Worm (Caenorhabditis elegans) whole organism, mixed stage, embryonic: ENCODE results near the gene C27B7.2.

ENCODE experiments used
- M03D4.4 ChIP-seq: sonication (generic microtip); optimal IDR thresholded peaks from 2 replicates; lab custom pipeline; 2017; ENCODE audit warnings: mild to moderate bottlenecking, missing genetic modification characterization, missing compliant biosample characterization
- bed-3 ChIP-seq: fragments of 200-800 bp; sonication (Bioruptor generic); optimal IDR thresholded peaks from 3 replicates; lab custom pipeline; 2018; ENCODE audit warnings: mild to moderate bottlenecking, missing genetic modification characterization, moderate library complexity, missing compliant biosample characterization
- ceh-39 ChIP-seq: fragments of 150-350 bp; optimal IDR thresholded peaks from 2 replicates; lab custom pipeline; 2014; ENCODE audit warnings: missing biosample characterization, missing genetic modification characterization
- ceh-43 ChIP-seq: fragments of 200-800 bp; sonication (Bioruptor generic); optimal IDR thresholded peaks from 2 replicates; lab custom pipeline; 2018; ENCODE audit warnings: mild to moderate bottlenecking, missing genetic modification characterization, moderate library complexity, missing compliant biosample characterization
- ceh-83 ChIP-seq: fragments of 200-800 bp; sonication (Bioruptor generic); optimal IDR thresholded peaks from 2 replicates; lab custom pipeline; 2018; ENCODE audit warnings: mild to moderate bottlenecking, missing genetic modification characterization, missing compliant biosample characterization
- ces-1 ChIP-seq: fragments of 150-350 bp; optimal IDR thresholded peaks from 2 replicates; lab custom pipeline; 2014; ENCODE audit warnings: missing biosample characterization, missing genetic modification reagents, missing genetic modification characterization
- cnd-1 ChIP-seq: fragments of 200-800 bp; sonication (Bioruptor generic); optimal IDR thresholded peaks from 2 replicates; lab custom pipeline; 2018; ENCODE audit warnings: mild to moderate bottlenecking, missing genetic modification characterization, missing compliant biosample characterization
- elt-1 ChIP-seq: sonication (generic microtip); optimal IDR thresholded peaks from 2 replicates; lab custom pipeline; 2017; ENCODE audit warnings: missing genetic modification characterization, mild to moderate bottlenecking, missing compliant biosample characterization, antibody characterized with exemption, moderate library complexity, borderline replicate concordance; ENCODE audit not compliant: insufficient read depth
- elt-3 ChIP-seq: fragments of 150-350 bp; optimal IDR thresholded peaks from 2 replicates; lab custom pipeline; 2014; ENCODE audit warnings: missing biosample characterization, missing genetic modification characterization
- flh-1 ChIP-seq: fragments of 200-800 bp; sonication (Bioruptor generic); optimal IDR thresholded peaks from 2 replicates; lab custom pipeline; 2018; ENCODE audit warnings: mild to moderate bottlenecking, missing genetic modification characterization, moderate library complexity, missing compliant biosample characterization
- ham-2 ChIP-seq: fragments of 200-800 bp; sonication (Bioruptor generic); optimal IDR thresholded peaks from 2 replicates; lab custom pipeline; 2018; ENCODE audit warnings: mild to moderate bottlenecking, missing genetic modification characterization, missing compliant biosample characterization
- hlh-1 ChIP-seq: fragments of 150-350 bp; optimal IDR thresholded peaks from 2 replicates; lab custom pipeline; 2014; ENCODE audit warnings: missing biosample characterization, missing genetic modification reagents, missing genetic modification characterization
- lin-13 ChIP-seq: fragments of 150-350 bp; optimal IDR thresholded peaks from 2 replicates; lab custom pipeline; 2014; ENCODE audit warnings: missing biosample characterization, missing genetic modification characterization
- lin-32 ChIP-seq: fragments of 200-800 bp; sonication (Bioruptor generic); optimal IDR thresholded peaks from 2 replicates; lab custom pipeline; 2018; ENCODE audit warnings: mild to moderate bottlenecking, missing genetic modification characterization, missing compliant biosample characterization
- lsy-2 ChIP-seq: fragments of 150-350 bp; optimal IDR thresholded peaks from 2 replicates; lab custom pipeline; 2014; ENCODE audit warnings: missing biosample characterization, missing genetic modification characterization
- mab-5 ChIP-seq: fragments of 150-350 bp; optimal IDR thresholded peaks from 2 replicates; lab custom pipeline; 2014; ENCODE audit warnings: missing biosample characterization, missing genetic modification characterization
- mep-1 ChIP-seq: fragments of 150-350 bp; optimal IDR thresholded peaks from 2 replicates; lab custom pipeline; 2017; ENCODE audit warnings: missing biosample characterization, missing genetic modification reagents, missing genetic modification characterization, inconsistent platforms
- mls-2 ChIP-seq: sonication (generic microtip); optimal IDR thresholded peaks from 2 replicates; lab custom pipeline; 2016; ENCODE audit warnings: mild to moderate bottlenecking, missing genetic modification characterization, moderate library complexity, missing compliant biosample characterization
- nhr-12 ChIP-seq: fragments of 150-350 bp; optimal IDR thresholded peaks from 2 replicates; lab custom pipeline; 2014; ENCODE audit warnings: missing biosample characterization, missing genetic modification characterization
- nhr-237 ChIP-seq: fragments of 150-350 bp; optimal IDR thresholded peaks from 2 replicates; lab custom pipeline; 2014; ENCODE audit warnings: missing biosample characterization, missing genetic modification characterization
- nhr-28 ChIP-seq: fragments of 150-350 bp; optimal IDR thresholded peaks from 2 replicates; lab custom pipeline; 2014; ENCODE audit warnings: missing biosample characterization, missing genetic modification characterization
- pha-4 ChIP-seq: fragments of 150-350 bp; optimal IDR thresholded peaks from 2 replicates; lab custom pipeline; 2018; ENCODE audit warnings: missing biosample characterization, missing genetic modification reagents, missing genetic modification characterization
- sem-2 ChIP-seq: fragments of 200-800 bp; sonication (Bioruptor generic); optimal IDR thresholded peaks from 2 replicates; lab custom pipeline; 2018; ENCODE audit warnings: mild to moderate bottlenecking, missing genetic modification characterization, missing compliant biosample characterization
- snpc-4 ChIP-seq: fragments of 150-350 bp; optimal IDR thresholded peaks from 2 replicates; lab custom pipeline; 2014; ENCODE audit warnings: missing biosample characterization, missing genetic modification characterization
- tbx-8 ChIP-seq: fragments of 200-800 bp; sonication (Bioruptor generic); optimal IDR thresholded peaks from 2 replicates; lab custom pipeline; 2018; ENCODE audit warnings: mild to moderate bottlenecking, missing genetic modification characterization, moderate library complexity, missing compliant biosample characterization
- unc-120 ChIP-seq: sonication (generic microtip); optimal IDR thresholded peaks from 2 replicates; lab custom pipeline; 2017; ENCODE audit warnings: missing genetic modification characterization, missing compliant biosample characterization; ENCODE audit not compliant: poor library complexity, severe bottlenecking
- unc-39 ChIP-seq: fragments of 150-350 bp; optimal IDR thresholded peaks from 2 replicates; lab custom pipeline; 2014; ENCODE audit warnings: missing biosample characterization, missing genetic modification characterization
- unc-62 ChIP-seq: fragments of 150-350 bp; optimal IDR thresholded peaks from 2 replicates; lab custom pipeline; 2014; ENCODE audit warnings: missing biosample characterization, missing genetic modification reagents, missing genetic modification characterization
- zip-8 ChIP-seq: fragments of 150-350 bp; optimal IDR thresholded peaks from 2 replicates; lab custom pipeline; 2014; ENCODE audit warnings: missing biosample characterization, missing genetic modification characterization
- ztf-11 ChIP-seq: fragments of 150-350 bp; optimal IDR thresholded peaks from 2 replicates; lab custom pipeline; 2014; ENCODE audit warnings: missing biosample characterization, missing genetic modification characterization

The C27B7.2 gene

DNA sequence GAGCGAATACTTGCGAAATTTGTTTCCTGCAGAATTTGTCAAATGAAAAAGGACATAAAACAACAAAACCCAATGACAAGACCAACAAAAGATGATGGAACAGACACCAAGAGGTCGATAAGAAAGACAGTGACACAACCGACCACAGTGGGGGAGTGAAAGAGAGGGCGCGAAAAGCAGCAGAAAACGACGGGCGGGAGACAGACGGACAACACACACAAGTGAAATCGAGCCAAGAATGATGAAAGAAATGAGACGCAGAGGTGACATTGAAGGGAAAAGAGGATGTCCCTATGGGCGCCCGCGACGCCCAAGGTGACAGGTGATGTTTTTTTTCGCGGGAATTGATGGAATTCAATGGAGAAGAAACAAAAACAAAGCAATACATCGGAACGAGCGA, 26.6 kb upstream of the C27B7.2 start:
- TF ChIP-seq M03D4.4: no peak
- no peak for TF ChIP-seq ces-1
- TF ChIP-seq nhr-237 (tag; lab: Kevin White, UChicago): no peak
- peak; percentile 69 for TF ChIP-seq unc-62
- TF ChIP-seq unc-120: peak; percentile 81
- no peak for TF ChIP-seq snpc-4 (tag; lab: Kevin White, UChicago)
- no peak for TF ChIP-seq zip-8
- TF ChIP-seq lin-13 (tag; lab: Kevin White, UChicago): no peak
- no peak for TF ChIP-seq hlh-1 (tag; lab: Kevin White, UChicago)
- no peak for TF ChIP-seq pha-4
- no peak for TF ChIP-seq ceh-83
- no peak for TF ChIP-seq tbx-8 (GFP tag; lab: Kevin White, UChicago)
- no peak for TF ChIP-seq ztf-11 (tag; lab: Kevin White, UChicago)
- TF ChIP-seq flh-1: no peak
- no peak for TF ChIP-seq mep-1 (tag; lab: Kevin White, UChicago)
- TF ChIP-seq unc-39 (tag; lab: Kevin White, UChicago): no peak
- TF ChIP-seq, all 35 proteins: peak for 2

DNA sequence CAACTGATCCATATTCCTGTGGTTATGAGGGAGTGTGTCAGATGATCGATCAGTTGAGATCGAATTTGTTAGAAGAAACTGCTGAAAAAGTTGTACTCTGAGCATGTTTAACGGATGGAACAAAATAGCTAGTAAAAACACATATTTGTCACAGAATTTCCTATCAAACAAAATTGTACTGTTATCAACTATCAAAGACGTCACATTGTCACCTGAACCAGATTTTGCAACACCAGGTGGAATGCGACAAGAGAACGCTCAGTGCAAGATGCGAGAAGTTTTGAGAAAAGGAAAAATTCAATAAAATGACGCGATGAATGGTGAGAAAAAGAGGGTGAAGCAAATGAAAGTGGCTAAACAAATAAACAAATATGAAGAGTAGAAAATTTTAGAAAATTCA, 25.1 kb upstream of the C27B7.2 start:
- TF ChIP-seq lin-32 (no peak), zip-8 (no peak), sem-2 (GFP tag; lab: Kevin White, UChicago) (no peak), ceh-39 (tag; lab: Kevin White, UChicago) (no peak), ceh-43 (GFP tag; lab: Kevin White, UChicago) (no peak), flh-1 (no peak), unc-120 (no peak), ztf-11 (tag; lab: Kevin White, UChicago) (no peak), ham-2 (GFP tag; lab: Kevin White, UChicago) (no peak), nhr-237 (tag; lab: Kevin White, UChicago) (no peak), ces-1 (no peak), unc-62 (no peak), elt-1 (no peak), hlh-1 (tag; lab: Kevin White, UChicago) (no peak), unc-39 (tag; lab: Kevin White, UChicago) (no peak)

DNA sequence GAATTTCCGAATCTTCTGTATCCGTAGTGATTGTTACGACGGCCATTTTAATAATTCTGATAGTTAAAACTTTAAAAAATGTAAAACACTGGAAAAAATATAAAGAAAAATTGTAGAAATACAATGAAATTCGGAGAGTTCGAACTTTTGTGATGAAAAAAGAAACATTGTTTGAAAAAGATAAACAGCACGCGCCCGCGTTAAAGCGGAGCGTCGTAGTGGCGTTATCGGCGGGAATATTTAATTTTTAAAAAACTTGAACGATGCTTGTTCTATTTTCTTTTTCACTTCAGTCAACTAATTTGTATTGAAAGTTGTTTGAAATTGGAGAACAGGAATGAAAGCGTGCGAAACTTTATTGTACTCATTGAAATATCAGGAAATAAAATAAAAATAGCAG, 23.0 kb upstream of the C27B7.2 start, which contains the start of gene npp-23:
Gene npp-23, minus strand, starts transcription at position 56 of the 400 bp plus-strand sequence.
- peak; percentile 5 for TF ChIP-seq mep-1 (tag; lab: Kevin White, UChicago)
- TF ChIP-seq ztf-11 (tag; lab: Kevin White, UChicago): no peak
- TF ChIP-seq sem-2 (GFP tag; lab: Kevin White, UChicago): no peak
- TF ChIP-seq nhr-28 (tag; lab: Kevin White, UChicago): no peak
- TF ChIP-seq nhr-12: no peak
- TF ChIP-seq ham-2 (GFP tag; lab: Kevin White, UChicago): no peak
- TF ChIP-seq elt-1: no peak
- no peak for TF ChIP-seq cnd-1 (tag; lab: Kevin White, UChicago)
- no peak for TF ChIP-seq ceh-83
- TF ChIP-seq mab-5 (tag; lab: Kevin White, UChicago): no peak
- TF ChIP-seq unc-62: no peak
- no peak for TF ChIP-seq ceh-43 (GFP tag; lab: Kevin White, UChicago)
- peak; percentile 5 for TF ChIP-seq hlh-1 (tag; lab: Kevin White, UChicago)
- no peak for TF ChIP-seq zip-8
- TF ChIP-seq elt-3: no peak
- TF ChIP-seq mls-2 (tag; lab: Kevin White, UChicago): no peak
- TF ChIP-seq lsy-2 (tag; lab: Kevin White, UChicago): peak; percentile 7
- TF ChIP-seq bed-3 (GFP tag; lab: Kevin White, UChicago): no peak
- no peak for TF ChIP-seq lin-32
- TF ChIP-seq ces-1: no peak
- TF ChIP-seq nhr-237 (tag; lab: Kevin White, UChicago): no peak
- TF ChIP-seq ceh-39 (tag; lab: Kevin White, UChicago): no peak
- no peak for TF ChIP-seq M03D4.4

DNA sequence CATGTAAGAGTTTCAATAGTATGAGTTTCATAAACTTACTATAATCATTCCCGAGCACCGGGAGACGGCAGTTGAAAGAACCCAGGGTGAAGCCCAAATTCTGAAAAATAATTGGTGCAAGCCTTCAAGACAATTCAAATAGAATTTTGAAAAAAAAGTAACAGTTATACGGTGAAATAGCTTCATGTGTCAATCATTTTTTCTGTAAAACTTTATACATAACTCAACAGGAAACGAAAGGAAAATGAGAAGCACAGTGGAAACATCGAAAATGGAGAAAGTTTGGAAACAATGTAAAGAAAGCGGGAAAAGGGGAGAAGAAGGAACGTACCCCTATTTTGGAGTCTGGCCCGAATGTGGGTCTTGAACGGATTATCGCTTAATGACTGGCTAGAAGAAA, 19.7 kb upstream of the C27B7.2 start, which contains the start of gene C09G9.3:
Gene C09G9.3, minus strand, starts transcription at position 101 of the 400 bp plus-strand sequence.
- TF ChIP-seq mep-1 (tag; lab: Kevin White, UChicago) (no peak), unc-120 (no peak), bed-3 (GFP tag; lab: Kevin White, UChicago) (no peak), ces-1 (no peak), unc-39 (tag; lab: Kevin White, UChicago) (no peak)

DNA sequence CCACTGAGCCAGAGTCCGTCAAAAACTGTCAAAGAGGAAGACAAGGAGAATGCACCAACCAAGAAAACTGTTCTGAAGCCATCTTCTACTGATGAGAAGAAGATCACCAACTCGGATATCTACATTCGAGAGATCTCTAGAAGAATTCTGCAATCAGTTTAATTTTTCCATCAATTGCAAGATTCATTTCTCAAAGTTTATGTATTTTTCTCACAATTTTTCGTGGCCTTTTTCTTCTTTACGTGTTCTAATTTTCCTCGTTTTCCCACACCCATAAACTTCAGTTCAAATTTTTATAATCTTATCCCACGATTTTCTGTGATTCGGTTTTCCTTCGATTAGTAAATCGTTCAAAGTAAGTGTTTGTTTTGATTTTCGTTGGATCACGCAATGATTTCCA, 18.8 kb upstream of the C27B7.2 start, which contains the start of gene hdl-2:
Gene hdl-2, plus strand, starts transcription at position 301 of the 400 bp plus-strand sequence.
- no peak for TF ChIP-seq M03D4.4
- TF ChIP-seq nhr-237 (tag; lab: Kevin White, UChicago): no peak
- TF ChIP-seq lin-32: no peak
- no peak for TF ChIP-seq nhr-28 (tag; lab: Kevin White, UChicago)
- TF ChIP-seq unc-120: no peak
- TF ChIP-seq hlh-1 (tag; lab: Kevin White, UChicago): no peak
- TF ChIP-seq ztf-11 (tag; lab: Kevin White, UChicago): no peak
- no peak for TF ChIP-seq ces-1
- no peak for TF ChIP-seq unc-62
